Worm (Caenorhabditis elegans): ENCODE results near the gene F46C8.8.

DNA sequence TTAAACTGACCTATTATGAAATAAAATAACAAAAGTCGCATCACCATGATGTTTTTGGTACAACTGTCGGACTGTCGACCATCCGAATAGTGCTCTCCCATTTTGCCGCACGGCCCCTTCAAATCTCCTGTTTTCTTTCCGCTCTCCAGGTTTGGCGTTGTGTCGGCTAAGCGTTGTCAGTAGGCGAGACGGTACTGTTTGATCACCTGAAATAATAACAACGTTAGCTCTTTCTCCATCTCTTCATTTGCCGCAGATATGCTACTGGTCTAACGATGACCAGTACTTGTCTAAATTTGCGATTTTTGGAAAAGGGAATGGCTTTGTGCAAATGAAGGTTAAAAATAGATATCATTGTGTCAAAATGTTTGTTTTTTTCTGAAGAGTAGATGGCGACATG, 34.7 kb downstream of the F46C8.8 start, which contains the start of gene chts-1:
- TF ChIP-seq him-1 (tag; optimal IDR thresholded peaks at IDR 0.05) (no peak), W03F9.2 (tag; optimal IDR thresholded peaks at IDR 0.05) (no peak), dao-5 (tag; optimal IDR thresholded peaks at IDR 0.05) (no peak)
